Worm (Caenorhabditis elegans): ENCODE results near the gene fbxa-32.

The fbxa-32 gene

ce11 chrIII:1218221-1218620 is 50.8 kb downstream of the fbxa-32 start:
- TF ChIP-seq ceh-36 (tag; optimal IDR thresholded peaks at IDR 0.05) (peak; percentile 76), ets-7 (tag; optimal IDR thresholded peaks at IDR 0.05) (no peak), aly-1 (tag; optimal IDR thresholded peaks at IDR 0.05) (peak; percentile 73), tra-4 (tag; optimal IDR thresholded peaks at IDR 0.05) (no peak), tbx-37 (GFP tag; conservative IDR thresholded peaks at IDR 0.05) (peak; percentile 40), F13C5.2 (tag; optimal IDR thresholded peaks at IDR 0.05) (peak; percentile 58), tbx-11 (GFP tag; IDR thresholded peaks at IDR 0.05) (peak; percentile 73), hmg-4 (GFP tag; optimal IDR thresholded peaks at IDR 0.05) (peak; percentile 12), ceh-13 (GFP tag; optimal IDR thresholded peaks at IDR 0.05) (peak; percentile 31), ama-1 (optimal IDR thresholded peaks at IDR 0.05) (no peak), flt-1 (GFP tag; IDR thresholded peaks at IDR 0.05) (peak; percentile 77), pes-1 (GFP tag; IDR thresholded peaks at IDR 0.05) (peak; percentile 83), hnd-1 (tag; optimal IDR thresholded peaks at IDR 0.05) (peak; percentile 0), B0310.2 (tag; optimal IDR thresholded peaks at IDR 0.05) (peak; percentile 57), sea-1 (GFP tag; conservative IDR thresholded peaks at IDR 0.05) (0 out of 2 replicates have a peak, but pooled peaks have one; percentile 64), scrt-1 (GFP tag; IDR thresholded peaks at IDR 0.05) (peak; percentile 77), hmbx-1 (tag; optimal IDR thresholded peaks at IDR 0.05) (no peak)
